Worm (Caenorhabditis elegans): ENCODE measurements around the gene C17C3.24.
"Not testable (repeated sequence)": the region's sequence is repeated elsewhere in the genome, so short reads cannot be mapped to it uniquely, and the experiment has no call there.

The C17C3.24 gene

ce11 chrII:5534939-5535338 is 6.6 kb downstream of the C17C3.24 start, which contains the start of gene hlh-25:
Gene hlh-25, plus strand, starts transcription at chrII:5535239.
- not testable (repeated sequence) for TF ChIP-seq fkh-6, hlh-6, npax-4 (tag; optimal IDR thresholded peaks at IDR 0.05)

ce11 chrII:5533642-5534041 is 7.9 kb downstream of the C17C3.24 start, which contains the start of gene hlh-26:
Gene hlh-26, minus strand, starts transcription at chrII:5533742.
- TF ChIP-seq Y22D7AL.16 (tag; optimal IDR thresholded peaks at IDR 0.05) = no peak
- no peak for TF ChIP-seq nfya-1 (tag; optimal IDR thresholded peaks at IDR 0.05)
- no peak for TF ChIP-seq unc-55 (GFP tag; optimal IDR thresholded peaks at IDR 0.05)
- TF ChIP-seq sox-4 (tag; optimal IDR thresholded peaks at IDR 0.05) = no peak
- no peak for TF ChIP-seq unc-42 (tag; optimal IDR thresholded peaks at IDR 0.05)
- no peak for TF ChIP-seq C08G9.2 (tag; optimal IDR thresholded peaks at IDR 0.05)
- no peak for TF ChIP-seq K09A11.1 (tag; optimal IDR thresholded peaks at IDR 0.05; ENCODE audit: insufficient read depth)

ce11 chrII:5531855-5532328 is 9.7 kb downstream of the C17C3.24 start, which contains the start of gene C17C3.9:
Gene C17C3.9, minus strand, starts transcription at chrII:5532278.
- TF ChIP-seq ahr-1 (tag; optimal IDR thresholded peaks at IDR 0.05) (no peak), ceh-24 (tag; optimal IDR thresholded peaks at IDR 0.05) (no peak), ceh-45 (GFP tag; IDR thresholded peaks at IDR 0.05) (no peak), odd-2 (tag; optimal IDR thresholded peaks at IDR 0.05) (no peak), madf-2 (tag; optimal IDR thresholded peaks at IDR 0.05) (no peak), unc-42 (tag; optimal IDR thresholded peaks at IDR 0.05) (no peak), che-1 (tag; optimal IDR thresholded peaks at IDR 0.05) (no peak), lim-6 (tag; optimal IDR thresholded peaks at IDR 0.05) (no peak), ceh-14 (tag; optimal IDR thresholded peaks at IDR 0.05) (no peak), dmd-4 (tag; optimal IDR thresholded peaks at IDR 0.05; ENCODE audit: borderline replicate concordance) (no peak)

- TF ChIP-seq unc-55 (GFP tag; optimal IDR thresholded peaks at IDR 0.05) = no peak
- no peak for TF ChIP-seq tbx-2 (tag; optimal IDR thresholded peaks at IDR 0.05)
- TF ChIP-seq ama-1 (optimal IDR thresholded peaks at IDR 0.05) = no peak
- no peak for TF ChIP-seq fkh-6 (tag; optimal IDR thresholded peaks at IDR 0.05)
- TF ChIP-seq dmd-4 (tag; optimal IDR thresholded peaks at IDR 0.05; ENCODE audit: borderline replicate concordance) = no peak
- TF ChIP-seq nhr-232 (tag; optimal IDR thresholded peaks at IDR 0.05) = no peak
- TF ChIP-seq ceh-31 (tag; optimal IDR thresholded peaks at IDR 0.05) = no peak
- no peak for TF ChIP-seq hlh-6 (tag; optimal IDR thresholded peaks at IDR 0.05)
- TF ChIP-seq zip-5 (tag; optimal IDR thresholded peaks at IDR 0.05) = no peak
- TF ChIP-seq pros-1 (tag; optimal IDR thresholded peaks at IDR 0.05) = no peak
- TF ChIP-seq madf-2 (tag; optimal IDR thresholded peaks at IDR 0.05) = no peak
- TF ChIP-seq ets-4 (tag; optimal IDR thresholded peaks at IDR 0.05) = no peak
- TF ChIP-seq unc-3 (GFP tag; conservative IDR thresholded peaks at IDR 0.05) = no peak
- no peak for TF ChIP-seq unc-3 (tag; optimal IDR thresholded peaks at IDR 0.05)
- TF ChIP-seq npax-4 (tag; optimal IDR thresholded peaks at IDR 0.05) = no peak
- TF ChIP-seq ceh-24 (tag; optimal IDR thresholded peaks at IDR 0.05) = no peak
- no peak for TF ChIP-seq elt-4 (tag; optimal IDR thresholded peaks at IDR 0.05)
These were observed 13.7 kb downstream of the C17C3.24 start, which contains the start of gene ZK177.1 for ce11 chrII:5527841-5528240. Gene ZK177.1, plus strand, starts transcription at chrII:5528141.

ce11 chrII:5525297-5525696 is 16.3 kb downstream of the C17C3.24 start, which contains the start of gene tbx-35:
Gene tbx-35, minus strand, starts transcription at chrII:5525397.
- TF ChIP-seq Y22D7AL.16 (tag; optimal IDR thresholded peaks at IDR 0.05) (no peak), che-1 (tag; optimal IDR thresholded peaks at IDR 0.05) (no peak), nhr-11 (tag; optimal IDR thresholded peaks at IDR 0.05) (no peak), npax-4 (tag; optimal IDR thresholded peaks at IDR 0.05) (no peak), T23F11.4 (GFP tag; optimal IDR thresholded peaks at IDR 0.05) (no peak), lim-6 (tag; optimal IDR thresholded peaks at IDR 0.05) (no peak), ceh-31 (tag; optimal IDR thresholded peaks at IDR 0.05) (no peak), ceh-18 (tag; optimal IDR thresholded peaks at IDR 0.05) (no peak), hlh-30 (tag; optimal IDR thresholded peaks at IDR 0.05; ENCODE audit: insufficient read depth) (no peak), hlh-13 (GFP tag; optimal IDR thresholded peaks at IDR 0.05) (no peak), unc-42 (tag; optimal IDR thresholded peaks at IDR 0.05) (no peak), madf-2 (tag; optimal IDR thresholded peaks at IDR 0.05) (no peak), sdc-2 (tag; optimal IDR thresholded peaks at IDR 0.05) (no peak)

All from whole organism, late embryonic.